Worm (Caenorhabditis elegans): Measurements from ENCODE around the gene bbs-5.

Gene bbs-5

ce11 chrIII:10261682-10262081 lies at the start of gene bbs-5:
Gene bbs-5 (minus strand): TSS chrIII:10261782.
- TF ChIP-seq ceh-31 (tag; optimal IDR thresholded peaks at IDR 0.05) = no peak
- no peak for TF ChIP-seq ceh-19 (GFP tag; optimal IDR thresholded peaks at IDR 0.05)
- no peak for TF ChIP-seq unc-55 (GFP tag; optimal IDR thresholded peaks at IDR 0.05)
- no peak for TF ChIP-seq ceh-34 (tag; optimal IDR thresholded peaks at IDR 0.05)
- TF ChIP-seq C38D4.7 (GFP tag; optimal IDR thresholded peaks at IDR 0.05) = no peak

- TF ChIP-seq unc-55 (GFP tag; optimal IDR thresholded peaks at IDR 0.05) (no peak), gmeb-2 (tag; optimal IDR thresholded peaks at IDR 0.05) (no peak), ceh-34 (tag; optimal IDR thresholded peaks at IDR 0.05) (no peak), lim-6 (tag; optimal IDR thresholded peaks at IDR 0.05) (no peak), pag-3 (tag; optimal IDR thresholded peaks at IDR 0.05; ENCODE audit: borderline replicate concordance) (no peak), tbx-7 (tag; optimal IDR thresholded peaks at IDR 0.05) (no peak), nhr-11 (tag; optimal IDR thresholded peaks at IDR 0.05) (no peak), ceh-22 (tag; optimal IDR thresholded peaks at IDR 0.05) (no peak), ceh-19 (GFP tag; optimal IDR thresholded peaks at IDR 0.05) (no peak), Y22D7AL.16 (tag; optimal IDR thresholded peaks at IDR 0.05) (no peak), ceh-2 (tag; optimal IDR thresholded peaks at IDR 0.05) (no peak), tbx-2 (tag; optimal IDR thresholded peaks at IDR 0.05) (no peak), C38D4.7 (GFP tag; optimal IDR thresholded peaks at IDR 0.05) (no peak), hlh-30 (tag; optimal IDR thresholded peaks at IDR 0.05; ENCODE audit: insufficient read depth) (no peak), ahr-1 (tag; optimal IDR thresholded peaks at IDR 0.05) (no peak), elt-4 (tag; optimal IDR thresholded peaks at IDR 0.05) (no peak), K02D7.2 (tag; optimal IDR thresholded peaks at IDR 0.05) (no peak)
These were observed 49.4 kb upstream of the bbs-5 start, which contains the start of gene T07A5.7 for ce11 chrIII:10311016-10311415. Gene T07A5.7 (minus strand): TSS chrIII:10311116.

- TF ChIP-seq ceh-6 (GFP tag; optimal IDR thresholded peaks at IDR 0.05) (no peak), sdc-2 (tag; optimal IDR thresholded peaks at IDR 0.05) (no peak), pqm-1 (tag; optimal IDR thresholded peaks at IDR 0.05) (no peak), gmeb-2 (tag; optimal IDR thresholded peaks at IDR 0.05) (no peak), hlh-30 (tag; optimal IDR thresholded peaks at IDR 0.05; ENCODE audit: insufficient read depth) (no peak), ets-4 (tag; optimal IDR thresholded peaks at IDR 0.05) (no peak), ceh-22 (tag; optimal IDR thresholded peaks at IDR 0.05) (no peak), npax-4 (tag; optimal IDR thresholded peaks at IDR 0.05) (no peak), lim-6 (tag; optimal IDR thresholded peaks at IDR 0.05) (no peak), ceh-48 (tag; optimal IDR thresholded peaks at IDR 0.05) (no peak)
These were observed 44.5 kb upstream of the bbs-5 start, which contains the start of gene T07A5.1 for ce11 chrIII:10306049-10306448. Gene T07A5.1 (minus strand): TSS chrIII:10306197.

- TF ChIP-seq odd-2 (tag; optimal IDR thresholded peaks at IDR 0.05) (no peak), hlh-30 (tag; optimal IDR thresholded peaks at IDR 0.05; ENCODE audit: insufficient read depth) (no peak), ceh-48 (tag; optimal IDR thresholded peaks at IDR 0.05) (no peak), sox-4 (tag; optimal IDR thresholded peaks at IDR 0.05) (no peak), elt-4 (tag; optimal IDR thresholded peaks at IDR 0.05) (no peak), ceh-24 (tag; optimal IDR thresholded peaks at IDR 0.05) (no peak), nfya-1 (tag; optimal IDR thresholded peaks at IDR 0.05) (no peak), pat-9 (tag; optimal IDR thresholded peaks at IDR 0.05) (no peak), hlh-6 (tag; optimal IDR thresholded peaks at IDR 0.05) (no peak), tbx-7 (tag; optimal IDR thresholded peaks at IDR 0.05) (no peak)
These were observed 43.7 kb upstream of the bbs-5 start for ce11 chrIII:10305295-10305694.

ce11 chrIII:10300078-10300477 lies 38.5 kb upstream of the bbs-5 start, which contains the start of gene vglu-3:
Gene vglu-3 (plus strand): TSS chrIII:10300378.
- TF ChIP-seq ceh-48 (tag; optimal IDR thresholded peaks at IDR 0.05) = no peak
- no peak for TF ChIP-seq ttx-3 (tag; optimal IDR thresholded peaks at IDR 0.05)
- no peak for TF ChIP-seq ceh-45 (GFP tag; IDR thresholded peaks at IDR 0.05)
- no peak for TF ChIP-seq zip-5 (tag; optimal IDR thresholded peaks at IDR 0.05)
- TF ChIP-seq pax-1 (tag; optimal IDR thresholded peaks at IDR 0.05) = no peak
- TF ChIP-seq elt-4 (tag; optimal IDR thresholded peaks at IDR 0.05) = no peak
- no peak for TF ChIP-seq ceh-30 (tag; optimal IDR thresholded peaks at IDR 0.05)
- TF ChIP-seq ceh-9 (tag; optimal IDR thresholded peaks at IDR 0.05) = no peak
- no peak for TF ChIP-seq nhr-232 (tag; optimal IDR thresholded peaks at IDR 0.05)
- TF ChIP-seq T23F11.4 (GFP tag; optimal IDR thresholded peaks at IDR 0.05) = no peak
- TF ChIP-seq elt-2 (tag; optimal IDR thresholded peaks at IDR 0.05) = no peak
- no peak for TF ChIP-seq gmeb-2 (tag; optimal IDR thresholded peaks at IDR 0.05)
- no peak for TF ChIP-seq Y22D7AL.16 (tag; optimal IDR thresholded peaks at IDR 0.05)
- TF ChIP-seq ahr-1 (tag; optimal IDR thresholded peaks at IDR 0.05) = no peak
- TF ChIP-seq syd-9 (tag; optimal IDR thresholded peaks at IDR 0.05) = no peak
- TF ChIP-seq ets-4 (tag; optimal IDR thresholded peaks at IDR 0.05) = no peak
- no peak for TF ChIP-seq rnt-1 (tag; optimal IDR thresholded peaks at IDR 0.05)
- TF ChIP-seq pqm-1 (tag; optimal IDR thresholded peaks at IDR 0.05) = no peak
- no peak for TF ChIP-seq tbx-7 (tag; optimal IDR thresholded peaks at IDR 0.05)
- no peak for TF ChIP-seq C08G9.2 (tag; optimal IDR thresholded peaks at IDR 0.05)
